Fruit fly (Drosophila melanogaster) whole organism, embryonic: ENCODE data around the gene CG7120.

Experiments
- ATbp ChIP-seq: fragments of 200-800 bp; sonication (Bioruptor generic); optimal IDR thresholded peaks from 2 replicates; lab custom pipeline; 2017; ENCODE audit warnings: missing biosample characterization, mild to moderate bottlenecking, missing genetic modification characterization, missing genetic modification reagents
- Ada2b ChIP-seq: fragments of 200-800 bp; sonication (Bioruptor generic); IDR thresholded peaks from 2 replicates; pipeline ENCODE4 v1.3.6; 2022; ENCODE audit warnings: missing biosample characterization, missing genetic modification characterization
- Awh ChIP-seq: fragments of 200-800 bp; sonication (Bioruptor generic); IDR thresholded peaks from 2 replicates; pipeline ENCODE4, ENCODE4 v1.3.6; 2022; ENCODE audit warnings: missing biosample characterization, missing genetic modification characterization
- Bdp1 ChIP-seq: fragments of 200-800 bp; sonication (Bioruptor generic); optimal IDR thresholded peaks from 3 replicates; lab custom pipeline; 2016; ENCODE audit warnings: missing biosample characterization, missing genetic modification characterization
- CG11085 ChIP-seq: fragments of 200-800 bp; sonication (Bioruptor generic); IDR thresholded peaks from 2 replicates; pipeline ENCODE4 v1.3.6; 2022; ENCODE audit warnings: missing biosample characterization, missing genetic modification characterization
- CG11696 ChIP-seq: fragments of 200-800 bp; sonication (Bioruptor generic); IDR thresholded peaks from 2 replicates; pipeline ENCODE4 v1.3.6; 2022; ENCODE audit warnings: missing biosample characterization, missing genetic modification characterization
- CG12104 ChIP-seq: fragments of 200-800 bp; sonication (Bioruptor generic); optimal IDR thresholded peaks from 3 replicates; lab custom pipeline; 2016; ENCODE audit warnings: missing biosample characterization, missing genetic modification characterization
- CG12744 ChIP-seq: fragments of 200-800 bp; sonication (Bioruptor generic); optimal IDR thresholded peaks from 2 replicates; lab custom pipeline; 2016; ENCODE audit warnings: missing biosample characterization, missing genetic modification characterization
- CG12769 ChIP-seq: fragments of 200-800 bp; sonication (Bioruptor generic); optimal IDR thresholded peaks from 2 replicates; lab custom pipeline; 2019; ENCODE audit warnings: missing biosample characterization, mild to moderate bottlenecking, missing genetic modification characterization, moderate library complexity
- CG13123 ChIP-seq: fragments of 200-800 bp; sonication (Bioruptor generic); optimal IDR thresholded peaks from 2 replicates; lab custom pipeline; 2016; ENCODE audit warnings: missing biosample characterization, missing genetic modification characterization
- CG15479 ChIP-seq: fragments of 200-800 bp; sonication (Bioruptor generic); optimal IDR thresholded peaks from 3 replicates; lab custom pipeline; 2019; ENCODE audit warnings: missing biosample characterization, mild to moderate bottlenecking, missing genetic modification characterization, moderate library complexity
- CG16863 ChIP-seq: fragments of 200-800 bp; sonication (Bioruptor generic); optimal IDR thresholded peaks from 3 replicates; lab custom pipeline; 2016; ENCODE audit warnings: missing biosample characterization, missing genetic modification characterization
- CG17186 ChIP-seq: fragments of 200-800 bp; sonication (Bioruptor generic); optimal IDR thresholded peaks from 3 replicates; lab custom pipeline; 2017; ENCODE audit warnings: missing biosample characterization, missing genetic modification reagents, missing genetic modification characterization
- CG17361 ChIP-seq: fragments of 200-800 bp; sonication (Bioruptor generic); IDR thresholded peaks from 3 replicates; pipeline ENCODE4 v1.3.6; 2022; ENCODE audit warnings: missing biosample characterization, missing genetic modification characterization
- CG18262 ChIP-seq: fragments of 200-800 bp; optimal IDR thresholded peaks from 3 replicates; lab custom pipeline; 2019; ENCODE audit warnings: missing biosample characterization, mild to moderate bottlenecking, missing genetic modification characterization, moderate library complexity
- CG1832 ChIP-seq: fragments of 200-800 bp; sonication (Bioruptor generic); optimal IDR thresholded peaks from 2 replicates; lab custom pipeline; 2017; ENCODE audit warnings: missing biosample characterization, mild to moderate bottlenecking, missing genetic modification characterization, inconsistent platforms
- CG3065 ChIP-seq: fragments of 200-800 bp; sonication (Bioruptor generic); optimal IDR thresholded peaks from 2 replicates; lab custom pipeline; 2016; ENCODE audit warnings: missing biosample characterization, missing genetic modification characterization
- CG3847 ChIP-seq: fragments of 200-800 bp; sonication (Bioruptor generic); IDR thresholded peaks from 2 replicates; pipeline ENCODE4 v1.3.6; 2022; ENCODE audit warnings: missing biosample characterization, missing genetic modification characterization
- CG43689 ChIP-seq: fragments of 200-800 bp; sonication (Bioruptor generic); IDR thresholded peaks from 2 replicates; pipeline ENCODE4 v1.3.6; 2022; ENCODE audit warnings: missing biosample characterization, missing genetic modification characterization
- CG5245 ChIP-seq: fragments of 200-800 bp; sonication (Bioruptor generic); optimal IDR thresholded peaks from 3 replicates; lab custom pipeline; 2016; ENCODE audit warnings: missing biosample characterization, missing genetic modification characterization
- CG6272 ChIP-seq: fragments of 200-800 bp; sonication (Bioruptor generic); IDR thresholded peaks from 2 replicates; pipeline ENCODE4 v1.3.6; 2022; ENCODE audit warnings: missing biosample characterization, missing genetic modification characterization
- CG7271 ChIP-seq: fragments of 200-800 bp; sonication (Bioruptor generic); optimal IDR thresholded peaks from 2 replicates; lab custom pipeline; 2018; ENCODE audit warnings: missing biosample characterization, mild to moderate bottlenecking, missing genetic modification characterization, moderate library complexity
- CG7928 ChIP-seq: fragments of 200-800 bp; sonication (Bioruptor generic); optimal IDR thresholded peaks from 2 replicates; lab custom pipeline; 2017; ENCODE audit warnings: missing biosample characterization, mild to moderate bottlenecking, missing genetic modification characterization
- D ChIP-seq, 2 experiments: fragments of 200-800 bp in 1 of 2; fragments of >200 bp in 1 of 2; sonication (Bioruptor generic) in 1 of 2; optimal IDR thresholded peaks; 2 replicates in 1 of 2; 3 replicates in 1 of 2; lab custom pipeline; 2017; ENCODE audit warnings: mild to moderate bottlenecking in 1 of 2, missing biosample characterization in 1 of 2, missing genetic modification characterization in 1 of 2, missing genetic modification reagents in 1 of 2
- Dbx ChIP-seq: fragments of 200-800 bp; sonication (Bioruptor generic); IDR thresholded peaks from 3 replicates; pipeline ENCODE4 v1.3.6; 2022; ENCODE audit warnings: missing biosample characterization, missing genetic modification characterization
- Drgx ChIP-seq: fragments of 200-800 bp; sonication (Bioruptor generic); IDR thresholded peaks from 2 replicates; pipeline ENCODE4 v1.3.6; 2022; ENCODE audit warnings: missing biosample characterization, missing genetic modification characterization
- Hand ChIP-seq: fragments of 200-800 bp; sonication (Bioruptor generic); optimal IDR thresholded peaks from 2 replicates; lab custom pipeline; 2017; ENCODE audit warnings: mild to moderate bottlenecking, missing biosample characterization, missing genetic modification reagents, missing genetic modification characterization
- Nf-YB ChIP-seq: fragments of 200-800 bp; sonication (Bioruptor generic); optimal IDR thresholded peaks from 3 replicates; lab custom pipeline; 2019; ENCODE audit warnings: missing biosample characterization, mild to moderate bottlenecking, missing genetic modification characterization, moderate library complexity
- Stat92E ChIP-seq, 3 experiments: fragments of >200 bp in 2 of 3; fragments of 200-800 bp in 1 of 3; sonication (Bioruptor generic) in 1 of 3; optimal IDR thresholded peaks; 2 replicates each; lab custom pipeline; 2017 to 2019; ENCODE audit warnings: missing biosample characterization in 3 of 3, missing genetic modification characterization in 3 of 3, mild to moderate bottlenecking in 1 of 3, moderate library complexity in 1 of 3
- Xrp1 ChIP-seq: fragments of 200-800 bp; sonication (Bioruptor generic); IDR thresholded peaks from 2 replicates; pipeline ENCODE4 v1.3.6; 2022; ENCODE audit warnings: missing biosample characterization, missing genetic modification characterization
- amos ChIP-seq: fragments of 200-800 bp; sonication (Bioruptor generic); IDR thresholded peaks from 2 replicates; pipeline ENCODE4 v1.3.6; 2022; ENCODE audit warnings: missing biosample characterization, missing genetic modification characterization; ENCODE audit not compliant: partially characterized antibody
- ara ChIP-seq: fragments of 200-800 bp; sonication (Bioruptor generic); IDR thresholded peaks from 2 replicates; pipeline ENCODE4 v1.3.6; 2022; ENCODE audit warnings: missing biosample characterization, missing genetic modification characterization
- cas ChIP-seq: fragments of 200-800 bp; sonication (Bioruptor generic); IDR thresholded peaks from 2 replicates; pipeline ENCODE4 v1.3.6; 2022; ENCODE audit warnings: missing biosample characterization, missing genetic modification characterization
- chinmo ChIP-seq: fragments of 200-800 bp; sonication (Bioruptor generic); IDR thresholded peaks from 4 replicates; pipeline ENCODE4 v1.3.6; 2022; ENCODE audit warnings: missing biosample characterization, missing genetic modification characterization; ENCODE audit not compliant: partially characterized antibody
- dimm ChIP-seq: fragments of 200-800 bp; sonication (Bioruptor generic); IDR thresholded peaks from 2 replicates; pipeline ENCODE4 v1.3.6; 2022; ENCODE audit warnings: missing biosample characterization, missing genetic modification characterization
- ewg ChIP-seq: fragments of 200-800 bp; sonication (Bioruptor generic); optimal IDR thresholded peaks from 3 replicates; lab custom pipeline; 2017; ENCODE audit warnings: mild to moderate bottlenecking, missing biosample characterization, missing genetic modification reagents, missing genetic modification characterization
- fd3F ChIP-seq: fragments of 200-800 bp; sonication (Bioruptor generic); optimal IDR thresholded peaks from 2 replicates; lab custom pipeline; 2018; ENCODE audit warnings: missing biosample characterization, mild to moderate bottlenecking, missing genetic modification characterization, moderate library complexity
- ftz-f1 ChIP-seq: fragments of 200-800 bp; sonication (Bioruptor generic); optimal IDR thresholded peaks from 2 replicates; lab custom pipeline; 2016; ENCODE audit warnings: missing biosample characterization, missing genetic modification characterization
- jing ChIP-seq: fragments of 200-800 bp; sonication (Bioruptor generic); optimal IDR thresholded peaks from 2 replicates; lab custom pipeline; 2018; ENCODE audit warnings: missing biosample characterization, mild to moderate bottlenecking, missing genetic modification characterization
- lmd ChIP-seq: fragments of 200-800 bp; sonication (Bioruptor generic); IDR thresholded peaks from 2 replicates; pipeline ENCODE4 v1.3.6; 2022; ENCODE audit warnings: missing biosample characterization, missing genetic modification characterization
- maf-S ChIP-seq: fragments of 200-800 bp; sonication (Bioruptor generic); optimal IDR thresholded peaks from 2 replicates; lab custom pipeline; 2016; ENCODE audit warnings: missing biosample characterization, missing genetic modification characterization
- odd ChIP-seq: fragments of 200-800 bp; sonication (Bioruptor generic); optimal IDR thresholded peaks from 2 replicates; lab custom pipeline; 2017; ENCODE audit warnings: missing biosample characterization, mild to moderate bottlenecking, missing genetic modification characterization
- pita ChIP-seq: fragments of 200-800 bp; sonication (Bioruptor generic); optimal IDR thresholded peaks from 2 replicates; lab custom pipeline; 2017; ENCODE audit warnings: missing biosample characterization, mild to moderate bottlenecking, missing genetic modification characterization
- rib ChIP-seq: fragments of 200-800 bp; sonication (Bioruptor generic); IDR thresholded peaks from 2 replicates; pipeline ENCODE4 v1.3.6; 2022; ENCODE audit warnings: missing biosample characterization, missing genetic modification characterization
- sens-2 ChIP-seq: fragments of 200-800 bp; sonication (Bioruptor generic); IDR thresholded peaks from 2 replicates; pipeline ENCODE4 v1.3.6; 2022; ENCODE audit warnings: missing biosample characterization, missing genetic modification characterization
- tna ChIP-seq: fragments of 200-800 bp; sonication (Bioruptor generic); IDR thresholded peaks from 2 replicates; pipeline ENCODE4 v1.3.6; 2022; ENCODE audit warnings: missing biosample characterization, missing genetic modification characterization; ENCODE audit not compliant: partially characterized antibody
- twi ChIP-seq: fragments of 200-800 bp; optimal IDR thresholded peaks from 2 replicates; lab custom pipeline; 2019; ENCODE audit warnings: missing biosample characterization, mild to moderate bottlenecking, missing genetic modification characterization, moderate library complexity
- tx ChIP-seq: fragments of 200-800 bp; sonication (Bioruptor generic); optimal IDR thresholded peaks from 2 replicates; lab custom pipeline; 2016; ENCODE audit warnings: missing biosample characterization, missing genetic modification characterization
- wek ChIP-seq: fragments of 200-800 bp; sonication (Bioruptor generic); optimal IDR thresholded peaks from 3 replicates; lab custom pipeline; 2018; ENCODE audit warnings: missing biosample characterization, mild to moderate bottlenecking, missing genetic modification characterization, moderate library complexity
- z ChIP-seq: fragments of 200-800 bp; sonication (Bioruptor generic); IDR thresholded peaks from 3 replicates; pipeline ENCODE4 v1.3.6; 2022; ENCODE audit warnings: missing biosample characterization, missing genetic modification characterization

CG7120 gene

dm6 chr3L:8445027-8445426 is 49.2 kb downstream of the CG7120 start (continued):
- TF ChIP-seq jing (GFP tag; lab: Kevin White, UChicago) (no peak), Awh (peak; percentile 66; the same call in 1 of the 2 replicates), sens-2 (GFP tag; lab: Robert Waterston, UW) (no peak), pita (GFP tag; lab: Kevin White, UChicago) (no peak), Ada2b (GFP tag; lab: Robert Waterston, UW) (0 out of 2 replicates have a peak, but pooled peaks have one; percentile 28), tx (GFP tag; lab: Kevin White, UChicago) (no peak), CG11696 (GFP tag; lab: Robert Waterston, UW) (no peak), z (no peak), CG17186 (GFP tag; lab: Kevin White, UChicago) (no peak), CG12744 (no peak), rib (GFP tag; lab: Robert Waterston, UW) (no peak), ATbp (no peak), ftz-f1 (GFP tag; lab: Kevin White, UChicago) (no peak), ewg (GFP tag; lab: Kevin White, UChicago) (no peak), CG6272 (GFP tag; lab: Robert Waterston, UW) (no peak), Nf-YB (GFP tag; lab: Kevin White, UChicago) (no peak), tna (GFP tag; lab: Robert Waterston, UW) (no peak), cas (GFP tag; lab: Robert Waterston, UW) (0 out of 2 replicates have a peak, but pooled peaks have one; percentile 7), Xrp1 (GFP tag; lab: Robert Waterston, UW) (peak; percentile 69; the same call in 1 of the 2 replicates), twi (no peak), CG17361 (peak; percentile 78), amos (GFP tag; lab: Robert Waterston, UW) (no peak), D (optimal IDR thresholded peaks at IDR 0.05; lab: Kevin White, UChicago) (no peak), D (GFP tag; optimal IDR thresholded peaks at IDR 0.05; lab: Kevin White, UChicago) (peak; percentile 49), Dbx (GFP tag; lab: Robert Waterston, UW) (no peak), CG11085 (no peak), Stat92E (GFP tag; optimal IDR thresholded peaks at IDR 0.05; lab: Kevin White, UChicago) (no peak), maf-S (no peak), CG12104 (no peak), Bdp1 (GFP tag; lab: Kevin White, UChicago) (no peak), odd (no peak), ara (GFP tag; lab: Robert Waterston, UW) (0 out of 2 replicates have a peak, but pooled peaks have one; percentile 5), dimm (GFP tag; lab: Robert Waterston, UW) (no peak; the same call in 1 of the 2 replicates), CG3065 (GFP tag; lab: Kevin White, UChicago) (no peak), CG15479 (no peak), CG1832 (no peak), Drgx (GFP tag; lab: Robert Waterston, UW) (peak; percentile 33; the same call in 1 of the 2 replicates), CG7928 (GFP tag; lab: Kevin White, UChicago) (no peak), chinmo (GFP tag; lab: Robert Waterston, UW) (no peak), wek (GFP tag; lab: Kevin White, UChicago) (no peak), lmd (GFP tag; lab: Robert Waterston, UW) (peak; percentile 50), Hand (GFP tag; lab: Kevin White, UChicago) (no peak), CG16863 (no peak), CG7271 (tag; lab: Kevin White, UChicago) (peak; percentile 83), CG5245 (peak; percentile 25), fd3F (GFP tag; lab: Kevin White, UChicago) (no peak), CG13123 (GFP tag; lab: Kevin White, UChicago) (no peak), CG18262 (tag; lab: Kevin White, UChicago) (peak; percentile 77), CG12769 (tag; lab: Kevin White, UChicago) (no peak), CG3847 (GFP tag; lab: Robert Waterston, UW) (0 out of 2 replicates have a peak, but pooled peaks have one; percentile 8), CG43689 (GFP tag; lab: Robert Waterston, UW) (no peak)
